Fruit fly (Drosophila melanogaster) whole organism, prepupa: ENCODE results near the gene rasp.
A peak's percentile ranks its signal among the peaks of the same experiment; 100 is the strongest.

Experiments
- CG10669 ChIP-seq: fragments of 200-800 bp; sonication (Bioruptor generic); optimal IDR thresholded peaks from 3 replicates; lab custom pipeline; 2018; ENCODE audit warnings: missing biosample characterization, mild to moderate bottlenecking, missing genetic modification characterization, moderate library complexity
- CG11294 ChIP-seq: fragments of 200-800 bp; sonication (Bioruptor generic); IDR thresholded peaks from 2 replicates; pipeline ENCODE4 v1.3.6; 2022; ENCODE audit warnings: missing biosample characterization, missing genetic modification characterization
- CG11762 ChIP-seq: fragments of 200-800 bp; sonication (Bioruptor generic); optimal IDR thresholded peaks from 3 replicates; lab custom pipeline; 2016; ENCODE audit warnings: missing biosample characterization, missing genetic modification characterization; ENCODE audit not compliant: insufficient read depth
- CG11902 ChIP-seq: fragments of 200-800 bp; sonication (Bioruptor generic); optimal IDR thresholded peaks from 3 replicates; lab custom pipeline; 2016; ENCODE audit warnings: missing biosample characterization, missing genetic modification characterization
- CG15336 ChIP-seq: fragments of 200-800 bp; sonication (Bioruptor generic); IDR thresholded peaks from 2 replicates; pipeline ENCODE4 v1.3.6; 2022; ENCODE audit warnings: missing biosample characterization, missing genetic modification characterization
- CG1621 ChIP-seq: fragments of 200-800 bp; sonication (Bioruptor generic); optimal IDR thresholded peaks from 3 replicates; lab custom pipeline; 2018; ENCODE audit warnings: missing biosample characterization, mild to moderate bottlenecking, missing genetic modification characterization
- CG16779 ChIP-seq: fragments of 200-800 bp; sonication (Bioruptor generic); optimal IDR thresholded peaks from 3 replicates; lab custom pipeline; 2017; ENCODE audit warnings: missing biosample characterization, mild to moderate bottlenecking, missing genetic modification characterization
- CG31627 ChIP-seq: fragments of 200-800 bp; sonication (Bioruptor generic); optimal IDR thresholded peaks from 3 replicates; lab custom pipeline; 2016; ENCODE audit warnings: missing biosample characterization, missing genetic modification characterization
- CG32006 ChIP-seq: fragments of 200-800 bp; sonication (Bioruptor generic); optimal IDR thresholded peaks from 3 replicates; lab custom pipeline; 2017; ENCODE audit warnings: missing biosample characterization, mild to moderate bottlenecking, missing genetic modification characterization
- CG3919 ChIP-seq: fragments of 200-800 bp; sonication (Bioruptor generic); optimal IDR thresholded peaks from 3 replicates; lab custom pipeline; 2016; ENCODE audit warnings: missing biosample characterization, missing genetic modification characterization
- CG4318 ChIP-seq: fragments of 200-800 bp; sonication (Bioruptor generic); optimal IDR thresholded peaks from 3 replicates; lab custom pipeline; 2017; ENCODE audit warnings: missing biosample characterization, mild to moderate bottlenecking, missing genetic modification characterization
- CG6163 ChIP-seq: fragments of 200-800 bp; sonication (Bioruptor generic); IDR thresholded peaks from 3 replicates; pipeline ENCODE4 v1.3.6; 2022; ENCODE audit warnings: missing biosample characterization, missing genetic modification characterization
- CG6276 ChIP-seq: fragments of 200-800 bp; sonication (Bioruptor generic); optimal IDR thresholded peaks from 2 replicates; lab custom pipeline; 2017; ENCODE audit warnings: missing biosample characterization, mild to moderate bottlenecking, missing genetic modification characterization
- CG6808 ChIP-seq: fragments of 200-800 bp; sonication (Bioruptor generic); optimal IDR thresholded peaks from 3 replicates; lab custom pipeline; 2017; ENCODE audit warnings: missing biosample characterization, missing genetic modification characterization, mild to moderate bottlenecking, moderate library complexity, missing genetic modification reagents
- CG6854 ChIP-seq: fragments of 200-800 bp; sonication (Bioruptor generic); optimal IDR thresholded peaks from 2 replicates; lab custom pipeline; 2017; ENCODE audit warnings: missing biosample characterization, mild to moderate bottlenecking, missing genetic modification characterization
- CG8319 ChIP-seq: fragments of 200-800 bp; sonication (Bioruptor generic); optimal IDR thresholded peaks from 3 replicates; lab custom pipeline; 2016; ENCODE audit warnings: missing biosample characterization, missing genetic modification characterization
- Eip78C ChIP-seq: fragments of 200-800 bp; sonication (Bioruptor generic); peaks from one replicate; lab custom pipeline; 2016; ENCODE audit warnings: missing biosample characterization, missing genetic modification characterization
- Ets21C ChIP-seq: fragments of 200-800 bp; sonication (Bioruptor generic); optimal IDR thresholded peaks from 3 replicates; lab custom pipeline; 2016; ENCODE audit warnings: missing biosample characterization, missing genetic modification characterization
- Hr38 ChIP-seq: sonication (Bioruptor generic); optimal IDR thresholded peaks from 2 replicates; lab custom pipeline; 2016; ENCODE audit warnings: missing biosample characterization, missing genetic modification characterization
- Hr39 ChIP-seq: fragments of 200-800 bp; sonication (Bioruptor generic); optimal IDR thresholded peaks from 2 replicates; lab custom pipeline; 2016; ENCODE audit warnings: missing biosample characterization, missing genetic modification characterization
- Hr4 ChIP-seq: fragments of 200-800 bp; sonication (Bioruptor generic); optimal IDR thresholded peaks from 3 replicates; lab custom pipeline; 2016; ENCODE audit warnings: missing biosample characterization, missing genetic modification characterization
- Met ChIP-seq: fragments of 200-800 bp; sonication (Bioruptor generic); optimal IDR thresholded peaks from 3 replicates; lab custom pipeline; 2016; ENCODE audit warnings: missing biosample characterization, missing genetic modification characterization
- OdsH ChIP-seq: fragments of 200-800 bp; sonication (Bioruptor generic); optimal IDR thresholded peaks from 3 replicates; lab custom pipeline; 2016; ENCODE audit warnings: missing biosample characterization, missing genetic modification characterization
- Smox ChIP-seq: fragments of 200-800 bp; sonication (Bioruptor generic); optimal IDR thresholded peaks from 3 replicates; lab custom pipeline; 2016; ENCODE audit warnings: missing biosample characterization, missing genetic modification characterization
- Sox102F ChIP-seq: fragments of 200-800 bp; sonication (Bioruptor generic); optimal IDR thresholded peaks from 2 replicates; lab custom pipeline; 2016; ENCODE audit warnings: missing biosample characterization, mild to moderate bottlenecking, missing genetic modification characterization
- Sox14 ChIP-seq: fragments of 200-800 bp; sonication (Bioruptor generic); optimal IDR thresholded peaks from 3 replicates; lab custom pipeline; 2016; ENCODE audit warnings: missing biosample characterization, missing genetic modification characterization
- Sox15 ChIP-seq: fragments of 200-800 bp; sonication (Bioruptor generic); optimal IDR thresholded peaks from 3 replicates; lab custom pipeline; 2016; ENCODE audit warnings: missing biosample characterization, missing genetic modification characterization
- acj6 ChIP-seq: fragments of 200-800 bp; sonication (Bioruptor generic); optimal IDR thresholded peaks from 3 replicates; lab custom pipeline; 2016; ENCODE audit warnings: missing biosample characterization, missing genetic modification characterization
- cyc ChIP-seq: fragments of 200-800 bp; sonication (Bioruptor generic); optimal IDR thresholded peaks from 3 replicates; lab custom pipeline; 2016; ENCODE audit warnings: missing biosample characterization, missing genetic modification characterization
- dac ChIP-seq: fragments of 200-800 bp; sonication (Bioruptor generic); optimal IDR thresholded peaks from 2 replicates; lab custom pipeline; 2017; ENCODE audit warnings: missing biosample characterization, mild to moderate bottlenecking, missing genetic modification characterization
- dsx ChIP-seq: fragments of 200-800 bp; optimal IDR thresholded peaks from 3 replicates; lab custom pipeline; 2019; ENCODE audit warnings: missing biosample characterization, mild to moderate bottlenecking, missing genetic modification characterization, moderate library complexity; ENCODE audit not compliant: poor library complexity, severe bottlenecking
- esn ChIP-seq: fragments of 200-800 bp; sonication (Bioruptor generic); optimal IDR thresholded peaks from 2 replicates; lab custom pipeline; 2016; ENCODE audit warnings: missing biosample characterization, mild to moderate bottlenecking, missing genetic modification characterization, moderate library complexity
- fd59A ChIP-seq: fragments of 200-800 bp; sonication (Bioruptor generic); optimal IDR thresholded peaks from 2 replicates; lab custom pipeline; 2017; ENCODE audit warnings: missing biosample characterization, mild to moderate bottlenecking, missing genetic modification characterization, missing genetic modification reagents
- lz ChIP-seq: fragments of 200-800 bp; sonication (Bioruptor generic); optimal IDR thresholded peaks from 3 replicates; lab custom pipeline; 2016; ENCODE audit warnings: missing biosample characterization, missing genetic modification characterization
- pdm3 ChIP-seq: fragments of 200-800 bp; sonication (Bioruptor generic); optimal IDR thresholded peaks from 3 replicates; lab custom pipeline; 2016; ENCODE audit warnings: missing biosample characterization, missing genetic modification characterization
- spab ChIP-seq: fragments of 200-800 bp; sonication (Bioruptor generic); optimal IDR thresholded peaks from 2 replicates; lab custom pipeline; 2017; ENCODE audit warnings: missing biosample characterization, mild to moderate bottlenecking, missing genetic modification characterization, missing genetic modification reagents
- ss ChIP-seq, 2 experiments: fragments of 200-800 bp; sonication (Bioruptor generic); optimal IDR thresholded peaks; 2 replicates in 1 of 2; 3 replicates in 1 of 2; lab custom pipeline; 2017 to 2018; ENCODE audit warnings: mild to moderate bottlenecking in 2 of 2, missing biosample characterization in 2 of 2, missing genetic modification characterization in 2 of 2, moderate library complexity in 1 of 2
- svp ChIP-seq: fragments of 200-800 bp; sonication (Bioruptor generic); peaks from one replicate; lab custom pipeline; 2016; ENCODE audit warnings: missing biosample characterization, missing genetic modification characterization
- topi ChIP-seq: fragments of 200-800 bp; sonication (Bioruptor generic); optimal IDR thresholded peaks from 3 replicates; lab custom pipeline; 2016; ENCODE audit warnings: missing biosample characterization, missing genetic modification characterization

The rasp gene

DNA sequence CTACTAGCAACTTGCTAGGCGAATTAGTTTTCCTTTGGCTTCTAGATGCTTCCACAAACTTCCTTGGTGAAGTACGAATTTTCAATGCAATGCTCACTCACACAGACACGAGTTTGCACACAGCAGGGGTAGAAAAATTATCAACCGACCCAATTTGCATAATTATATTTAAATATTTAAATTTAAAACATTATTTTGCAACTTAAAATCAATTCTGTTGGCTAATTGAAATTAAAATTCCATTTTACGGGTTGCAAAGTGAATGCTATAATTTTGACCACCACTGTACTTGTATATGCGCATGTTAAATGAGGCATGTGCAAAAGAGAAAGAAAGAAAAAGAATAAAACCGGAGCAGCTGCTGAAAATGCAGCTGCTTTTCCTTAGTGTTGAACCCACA is 32.1 kb downstream of the rasp start (continued):
- peak; percentile 93 for TF ChIP-seq CG16779 (tag; lab: Kevin White, UChicago)
- peak; percentile 99 for TF ChIP-seq CG32006 (GFP tag; lab: Kevin White, UChicago)
- peak; percentile 96 for TF ChIP-seq Hr4 (GFP tag; lab: Kevin White, UChicago)
- peak; percentile 99 for TF ChIP-seq CG15336 (GFP tag; lab: Robert Waterston, UW)
- TF ChIP-seq Met (GFP tag; lab: Kevin White, UChicago): peak; percentile 97
- TF ChIP-seq Sox15: peak; percentile 88
- peak; percentile 98 for TF ChIP-seq OdsH (GFP tag; lab: Kevin White, UChicago)
- TF ChIP-seq Sox102F: peak; percentile 97
- peak; percentile 95 for TF ChIP-seq dac (GFP tag; lab: Kevin White, UChicago)
- peak; percentile 98 for TF ChIP-seq CG3919 (GFP tag; lab: Kevin White, UChicago)
- peak; percentile 97 for TF ChIP-seq acj6 (GFP tag; lab: Kevin White, UChicago)
- TF ChIP-seq svp (GFP tag; lab: Kevin White, UChicago): peak; percentile 97
- peak; percentile 99 for TF ChIP-seq CG6163
- peak; percentile 74 for TF ChIP-seq CG6854 (GFP tag; lab: Kevin White, UChicago)
- TF ChIP-seq CG4318 (GFP tag; lab: Kevin White, UChicago): peak; percentile 94
- peak; percentile 98 for TF ChIP-seq Eip78C
- peak; percentile 73 for TF ChIP-seq CG6808 (GFP tag; lab: Kevin White, UChicago)
- peak; percentile 93 for TF ChIP-seq dsx (GFP tag; lab: Kevin White, UChicago)
- peak; percentile 96 for TF ChIP-seq CG10669 (GFP tag; lab: Kevin White, UChicago)

DNA sequence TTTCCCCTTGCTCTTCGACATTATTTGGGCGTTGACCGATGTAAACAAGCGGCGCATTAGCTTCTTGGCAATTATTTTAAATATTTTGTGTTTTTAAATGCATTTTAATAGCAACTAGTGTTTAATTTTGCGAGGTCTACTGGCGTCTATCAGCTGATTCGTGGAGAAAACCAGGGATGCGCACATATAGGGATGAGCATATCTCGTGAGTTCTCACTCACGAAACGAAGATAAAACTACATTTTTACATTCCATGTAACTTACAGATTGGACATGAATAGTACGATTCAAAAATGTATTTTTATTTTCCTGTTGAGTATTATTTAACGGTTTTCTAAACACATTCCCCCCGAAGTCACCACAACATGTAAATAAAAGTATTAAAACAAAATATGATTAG is 35.5 kb downstream of the rasp start, which contains the start of gene CG14966:
TSS of gene CG14966 (minus strand) at position 168 of the 400 bp plus-strand sequence.
- peak; percentile 31 for TF ChIP-seq Smox
- TF ChIP-seq CG1621 (tag; lab: Kevin White, UChicago): no peak
- no peak for TF ChIP-seq CG8319 (GFP tag; lab: Kevin White, UChicago)
- peak; percentile 28 for TF ChIP-seq CG31627 (GFP tag; lab: Kevin White, UChicago)
- no peak for TF ChIP-seq spab
- peak; percentile 26 for TF ChIP-seq pdm3
- peak; percentile 20 for TF ChIP-seq Hr39 (GFP tag; lab: Kevin White, UChicago)
- no peak for TF ChIP-seq CG4318 (GFP tag; lab: Kevin White, UChicago)
- TF ChIP-seq OdsH (GFP tag; lab: Kevin White, UChicago): no peak
- no peak for TF ChIP-seq CG32006 (GFP tag; lab: Kevin White, UChicago)
- TF ChIP-seq CG11902 (GFP tag; lab: Kevin White, UChicago): no peak
- TF ChIP-seq ss (GFP tag; optimal IDR thresholded peaks at IDR 0.05; lab: Kevin White, UChicago): peak in 1 of 2 experiments; percentile 23
- TF ChIP-seq cyc (GFP tag; lab: Kevin White, UChicago): peak; percentile 17
- peak; percentile 5 for TF ChIP-seq Ets21C
- no peak for TF ChIP-seq CG11762 (GFP tag; lab: Kevin White, UChicago)
- TF ChIP-seq CG6276 (GFP tag; lab: Kevin White, UChicago): no peak
- TF ChIP-seq CG6854 (GFP tag; lab: Kevin White, UChicago): peak; percentile 26
- no peak for TF ChIP-seq Hr38 (GFP tag; lab: Kevin White, UChicago)
- peak; percentile 65 for TF ChIP-seq svp (GFP tag; lab: Kevin White, UChicago)
- TF ChIP-seq fd59A (GFP tag; lab: Kevin White, UChicago): no peak
- TF ChIP-seq CG11294 (GFP tag; lab: Robert Waterston, UW): no peak
- peak; percentile 3 for TF ChIP-seq CG6808 (GFP tag; lab: Kevin White, UChicago)
- TF ChIP-seq topi (GFP tag; lab: Kevin White, UChicago): peak; percentile 33
- TF ChIP-seq esn (GFP tag; lab: Kevin White, UChicago): peak; percentile 45
- TF ChIP-seq dsx (GFP tag; lab: Kevin White, UChicago): peak; percentile 9
- TF ChIP-seq lz: peak; percentile 38
- TF ChIP-seq Eip78C: peak; percentile 56
- TF ChIP-seq Sox14 (GFP tag; lab: Kevin White, UChicago): peak; percentile 29
